Fruit fly (Drosophila melanogaster) Kc167 (cell line): ENCODE measurements around the gene Cyp4ac3.

ENCODE experiments used
- Myc ChIP-seq: fragments of >200 bp; optimal IDR thresholded peaks from 2 replicates; lab custom pipeline; 2017; ENCODE audit warnings: missing external identifiers
- Sin3A ChIP-seq: fragments of >200 bp; optimal IDR thresholded peaks from 2 replicates; lab custom pipeline; 2018; ENCODE audit warnings: missing external identifiers
- h ChIP-seq: fragments of >200 bp; optimal IDR thresholded peaks from 3 replicates; lab custom pipeline; 2018; ENCODE audit warnings: missing external identifiers

DNA sequence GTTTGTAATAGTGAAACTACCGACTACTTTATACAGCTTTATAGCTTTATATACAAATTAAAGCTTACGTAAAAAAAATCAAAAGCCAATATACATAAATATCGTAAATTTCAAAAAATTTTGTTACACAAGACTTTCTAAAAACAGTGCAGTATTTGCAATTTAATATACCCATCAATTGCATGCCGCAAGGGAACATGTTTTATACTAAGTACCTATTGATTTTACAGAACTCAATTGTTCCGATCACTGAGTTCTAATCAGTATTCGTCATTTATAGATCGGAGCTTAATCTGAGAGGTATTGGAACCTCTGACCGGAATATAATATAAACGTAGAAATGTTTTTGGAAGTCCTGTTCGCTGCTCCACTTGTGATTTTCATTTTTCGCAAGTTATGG, 2.2 kb upstream of the Cyp4ac3 start, which contains the start of gene Cyp4ac2:
- no peak for TF ChIP-seq Myc (lab: Kevin White, UChicago)
- TF ChIP-seq Sin3A = no peak
- TF ChIP-seq h (lab: Kevin White, UChicago) = no peak
